Fruit fly (Drosophila melanogaster): ENCODE data around the gene PIG-H.
A peak's percentile ranks its signal among the peaks of the same experiment; 100 is the strongest.

Gene PIG-H

DNA sequence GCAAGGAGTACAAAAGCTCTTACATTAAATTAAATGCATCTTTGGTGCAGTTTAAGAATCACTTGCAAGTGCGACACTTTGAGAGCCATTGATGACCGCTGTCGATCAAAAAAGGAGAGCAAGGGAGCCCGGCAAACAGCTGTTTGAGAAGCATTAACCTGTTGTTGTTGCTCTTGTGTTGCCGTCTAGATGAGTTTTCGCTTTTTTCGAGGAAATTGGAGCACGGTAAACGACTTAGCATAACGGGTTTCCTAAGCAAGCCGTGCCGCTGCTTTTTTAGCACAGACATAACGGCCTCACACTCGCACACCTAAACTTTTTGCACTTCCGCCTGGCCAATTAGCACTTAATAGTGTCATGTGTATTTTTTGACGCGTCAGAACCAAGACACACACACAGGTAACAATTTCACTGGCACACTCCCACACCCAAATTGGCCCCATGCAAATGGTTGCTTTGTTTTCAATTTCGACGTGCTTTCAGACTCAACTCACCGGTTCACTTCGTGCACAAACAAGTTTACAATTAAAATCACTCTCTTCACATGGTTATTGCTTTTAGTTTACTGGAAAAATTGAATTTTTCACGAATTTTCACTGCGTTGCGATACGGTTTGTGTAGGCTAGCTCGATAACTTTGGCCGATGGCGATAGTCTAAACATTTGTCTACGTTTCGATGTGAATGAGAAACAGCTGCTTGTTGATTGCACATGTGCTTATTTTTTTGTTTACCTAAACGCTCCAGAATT is 30.7 kb downstream of the PIG-H start, which contains the start of the genes CG10903 and CG2747 (continued):
- peak; percentile 61 for TF ChIP-seq tx (GFP tag; optimal IDR thresholded peaks at IDR 0.05)
- peak; percentile 74 for TF ChIP-seq CG4360 (GFP tag; IDR thresholded peaks at IDR 0.05)
- TF ChIP-seq row (GFP tag; IDR thresholded peaks at IDR 0.05) = peak; percentile 23; the same call in 1 of the 3 replicates
- no peak for TF ChIP-seq Deaf1 (tag; optimal IDR thresholded peaks at IDR 0.05)
- no peak for TF ChIP-seq kay (GFP tag; optimal IDR thresholded peaks at IDR 0.05)
- TF ChIP-seq Sry-δ (GFP tag; optimal IDR thresholded peaks at IDR 0.05) = peak; percentile 58
- TF ChIP-seq sd (tag; optimal IDR thresholded peaks at IDR 0.05) = peak; percentile 79
- TF ChIP-seq Sry-β (GFP tag; optimal IDR thresholded peaks at IDR 0.05) = peak; percentile 8
- no peak for TF ChIP-seq hth (optimal IDR thresholded peaks at IDR 0.05)
- TF ChIP-seq CG3995 (GFP tag; optimal IDR thresholded peaks at IDR 0.05) = peak; percentile 45
- no peak for TF ChIP-seq sc (optimal IDR thresholded peaks at IDR 0.05)
- no peak for TF ChIP-seq sc (GFP tag; optimal IDR thresholded peaks at IDR 0.05)
- peak; percentile 70 for TF ChIP-seq MBD-R2 (GFP tag; IDR thresholded peaks at IDR 0.05)
- peak; percentile 69; the same call in 1 of the 2 replicates for TF ChIP-seq unc-4 (GFP tag; IDR thresholded peaks at IDR 0.05; ENCODE audit: partially characterized antibody)
- TF ChIP-seq tin (GFP tag; optimal IDR thresholded peaks at IDR 0.05) = no peak
- no peak for TF ChIP-seq CG9437 (GFP tag; optimal IDR thresholded peaks at IDR 0.05)
- peak; percentile 59; the same call in 1 of the 4 replicates for TF ChIP-seq chinmo (GFP tag; IDR thresholded peaks at IDR 0.05; ENCODE audit: partially characterized antibody)
- TF ChIP-seq Gsc (GFP tag; IDR thresholded peaks at IDR 0.05) = no peak
- no peak for TF ChIP-seq CG7745 (tag; optimal IDR thresholded peaks at IDR 0.05)
- TF ChIP-seq Blimp-1 (GFP tag; optimal IDR thresholded peaks at IDR 0.05) = peak; percentile 61

- TF ChIP-seq rib (GFP tag; IDR thresholded peaks at IDR 0.05) = no peak
- no peak for TF ChIP-seq CG11093 (GFP tag; IDR thresholded peaks at IDR 0.05)
- no peak for TF ChIP-seq lov (optimal IDR thresholded peaks at IDR 0.05)
- no peak for TF ChIP-seq lov (GFP tag; IDR thresholded peaks at IDR 0.05)
- TF ChIP-seq CG6791 (GFP tag; IDR thresholded peaks at IDR 0.05; ENCODE audit: partially characterized antibody) = peak; percentile 79
- no peak for TF ChIP-seq Gsc (GFP tag; IDR thresholded peaks at IDR 0.05)
- TF ChIP-seq CG34376 (GFP tag; optimal IDR thresholded peaks at IDR 0.05) = peak; percentile 20
- no peak for TF ChIP-seq ham (GFP tag; IDR thresholded peaks at IDR 0.05)
- no peak for TF ChIP-seq bsh (GFP tag; optimal IDR thresholded peaks at IDR 0.05)
- no peak for TF ChIP-seq CG13123 (GFP tag; optimal IDR thresholded peaks at IDR 0.05)
- TF ChIP-seq CG13894 (tag; optimal IDR thresholded peaks at IDR 0.05) = no peak
- no peak for TF ChIP-seq Fer3 (tag; optimal IDR thresholded peaks at IDR 0.05)
- TF ChIP-seq CG11247 (GFP tag; IDR thresholded peaks at IDR 0.05) = no peak
- peak; percentile 16 for TF ChIP-seq CG10431 (GFP tag; optimal IDR thresholded peaks at IDR 0.05)
- no peak for TF ChIP-seq CG8944 (GFP tag; optimal IDR thresholded peaks at IDR 0.05)
- TF ChIP-seq Dip3 (GFP tag; optimal IDR thresholded peaks at IDR 0.05) = no peak
- no peak for TF ChIP-seq CHES-1-like (GFP tag; optimal IDR thresholded peaks at IDR 0.05)
- no peak for TF ChIP-seq Hey (tag; optimal IDR thresholded peaks at IDR 0.05)
- peak; percentile 54; the same call in 1 of the 2 replicates for TF ChIP-seq CG9932 (GFP tag; IDR thresholded peaks at IDR 0.05)
- peak; percentile 70 for TF ChIP-seq CG12391 (tag; optimal IDR thresholded peaks at IDR 0.05)
- no peak for TF ChIP-seq ewg (GFP tag; optimal IDR thresholded peaks at IDR 0.05)
- peak; percentile 57 for TF ChIP-seq pzg (GFP tag; optimal IDR thresholded peaks at IDR 0.05)
- no peak for TF ChIP-seq CG4730 (GFP tag; IDR thresholded peaks at IDR 0.05)
- peak; percentile 64 for TF ChIP-seq HLH4C (GFP tag; IDR thresholded peaks at IDR 0.05; ENCODE audit: partially characterized antibody)
- no peak for TF ChIP-seq Taf1 (GFP tag; IDR thresholded peaks at IDR 0.05)
- peak; percentile 42 for TF ChIP-seq Dad (GFP tag; optimal IDR thresholded peaks at IDR 0.05)
- no peak for TF ChIP-seq trh (GFP tag; optimal IDR thresholded peaks at IDR 0.05)
- TF ChIP-seq Doc2 (GFP tag; IDR thresholded peaks at IDR 0.05) = no peak
- no peak for TF ChIP-seq cato (GFP tag; optimal IDR thresholded peaks at IDR 0.05; ENCODE audit: borderline replicate concordance)
- TF ChIP-seq Med (GFP tag) = peak; percentile 50
These were observed 33.4 kb downstream of the PIG-H start, which contains the start of the genes CG11035 and unc-45 for dm6 chr3R:8032923-8033478. TSS of gene CG11035 (minus strand) at chr3R:8033009. TSS of gene unc-45 (plus strand) at chr3R:8033301.

Measured in whole organism, embryonic.